Fruit fly (Drosophila melanogaster): ENCODE data around the gene fd3F.
"Not testable (repeated sequence)": the region's sequence is repeated elsewhere in the genome, so short reads cannot be mapped to it uniquely, and the experiment has no call there.

dm6 chrX:3802016-3802415 is at the start of gene fd3F:
- not testable (repeated sequence) for TF ChIP-seq kay (GFP tag; ENCODE audit: borderline replicate concordance); cic (GFP tag; optimal IDR thresholded peaks at IDR 0.05); CG11617 (GFP tag; optimal IDR thresholded peaks at IDR 0.05); CG14711 (tag; optimal IDR thresholded peaks at IDR 0.05); CG5204 (GFP tag; optimal IDR thresholded peaks at IDR 0.05); Crg-1 (GFP tag; optimal IDR thresholded peaks at IDR 0.05); pad (GFP tag; optimal IDR thresholded peaks at IDR 0.05); Clk (GFP tag; optimal IDR thresholded peaks at IDR 0.05); CG7045 (GFP tag; optimal IDR thresholded peaks at IDR 0.05); Hr96 (GFP tag; optimal IDR thresholded peaks at IDR 0.05); CG33017 (tag; optimal IDR thresholded peaks at IDR 0.05)

Measured in whole organism, adult.